Worm (Caenorhabditis elegans): Measurements from ENCODE around the gene unc-46.

Gene unc-46

ce11 chrV:5049333-5049942, 49.4 kb downstream of the unc-46 start, which contains the start of the genes pqn-51 and K11D12.14 (continued):
- TF ChIP-seq zag-1 (tag; optimal IDR thresholded peaks at IDR 0.05) (no peak), Y105C5A.15 (GFP tag; IDR thresholded peaks at IDR 0.05) (0 out of 2 replicates have a peak, but pooled peaks have one; percentile 54), jun-1 (tag; optimal IDR thresholded peaks at IDR 0.05) (peak; percentile 88), F26F4.8 (GFP tag; conservative IDR thresholded peaks at IDR 0.05) (no peak), vab-7 (GFP tag; IDR thresholded peaks at IDR 0.05) (peak; percentile 90), duxl-1 (tag; optimal IDR thresholded peaks at IDR 0.05; ENCODE audit: poor library complexity) (peak; percentile 42), ZK337.2 (GFP tag; IDR thresholded peaks at IDR 0.05) (peak; percentile 69), lin-39 (tag; optimal IDR thresholded peaks at IDR 0.05) (no peak), lin-13 (GFP tag; optimal IDR thresholded peaks at IDR 0.05) (peak; percentile 93), spr-1 (tag; optimal IDR thresholded peaks at IDR 0.05) (peak; percentile 81), hmg-1.1 (GFP tag; IDR thresholded peaks at IDR 0.05) (peak; percentile 91), nhr-41 (GFP tag; IDR thresholded peaks at IDR 0.05) (no peak), lin-38 (GFP tag; IDR thresholded peaks at IDR 0.05) (peak; percentile 93), nhr-77 (tag; optimal IDR thresholded peaks at IDR 0.05) (peak; percentile 77), nhr-25 (tag; optimal IDR thresholded peaks at IDR 0.05; ENCODE audit: borderline replicate concordance, insufficient read depth) (peak; percentile 24), ztf-7 (tag; optimal IDR thresholded peaks at IDR 0.05) (peak; percentile 55), lir-3 (tag; optimal IDR thresholded peaks at IDR 0.05) (no peak), ztf-11 (tag; optimal IDR thresholded peaks at IDR 0.05) (no peak), egl-43 (GFP tag; IDR thresholded peaks at IDR 0.05) (peak; percentile 97), cey-2 (tag; optimal IDR thresholded peaks at IDR 0.05; ENCODE audit: borderline replicate concordance, insufficient read depth) (no peak), pha-4 (GFP tag; IDR thresholded peaks at IDR 0.05) (peak; percentile 90), pha-4 (tag; optimal IDR thresholded peaks at IDR 0.05) (peak; percentile 1), dmd-8 (GFP tag; IDR thresholded peaks at IDR 0.05) (0 out of 2 replicates have a peak, but pooled peaks have one; percentile 64), spr-3 (GFP tag; optimal IDR thresholded peaks at IDR 0.05) (peak; percentile 61), ceh-20 (GFP tag; IDR thresholded peaks at IDR 0.05) (peak; percentile 97), ces-1 (GFP tag; optimal IDR thresholded peaks at IDR 0.05) (no peak), nhr-42 (GFP tag; IDR thresholded peaks at IDR 0.05) (peak; percentile 93), mdt-29 (GFP tag; IDR thresholded peaks at IDR 0.05) (0 out of 2 replicates have a peak, but pooled peaks have one; percentile 59), nhr-10 (tag; optimal IDR thresholded peaks at IDR 0.05) (peak; percentile 54), hlh-11 (tag; optimal IDR thresholded peaks at IDR 0.05) (peak; percentile 95), ceh-28 (tag; optimal IDR thresholded peaks at IDR 0.05) (no peak), hlh-30 (tag; optimal IDR thresholded peaks at IDR 0.05; ENCODE audit: insufficient read depth) (peak; percentile 70), saeg-2 (GFP tag; IDR thresholded peaks at IDR 0.05) (peak; percentile 86), lim-7 (GFP tag; IDR thresholded peaks at IDR 0.05) (0 out of 2 replicates have a peak, but pooled peaks have one; percentile 10), F44E2.7 (GFP tag; IDR thresholded peaks at IDR 0.05) (0 out of 2 replicates have a peak, but pooled peaks have one; percentile 51), F37D6.2 (tag; optimal IDR thresholded peaks at IDR 0.05) (peak; percentile 91), ama-1 (optimal IDR thresholded peaks at IDR 0.05) (peak; percentile 98), zfp-3 (GFP tag; conservative IDR thresholded peaks at IDR 0.05) (peak; percentile 75; the same call in 1 of the 2 replicates), Y48G9A.11 (GFP tag; IDR thresholded peaks at IDR 0.05) (peak; percentile 57; the same call in 1 of the 2 replicates), T20F7.1 (GFP tag; optimal IDR thresholded peaks at IDR 0.05) (peak; percentile 81), nhr-11 (tag; optimal IDR thresholded peaks at IDR 0.05) (peak; percentile 87), ceh-32 (tag; optimal IDR thresholded peaks at IDR 0.05; ENCODE audit: poor library complexity) (peak; percentile 21), fos-1 (tag; optimal IDR thresholded peaks at IDR 0.05) (no peak), mdl-1 (tag; optimal IDR thresholded peaks at IDR 0.05) (peak; percentile 18 to 67), daf-19 (GFP tag; conservative IDR thresholded peaks at IDR 0.05) (peak; percentile 78), ctbp-1 (GFP tag; IDR thresholded peaks at IDR 0.05) (peak; percentile 96), Y75B8A.6 (GFP tag; IDR thresholded peaks at IDR 0.05) (0 out of 2 replicates have a peak, but pooled peaks have one; percentile 11), unc-130 (GFP tag; optimal IDR thresholded peaks at IDR 0.05) (peak; percentile 7), F10B5.3 (tag; optimal IDR thresholded peaks at IDR 0.05) (peak; percentile 79)
